Worm (Caenorhabditis elegans) whole organism, young adult: ENCODE measurements around the gene C01G6.3.
A peak's percentile ranks its signal among the peaks of the same experiment; 100 is the strongest.

Source experiments
- B0019.2 ChIP-seq: fragments of 200-800 bp; sonication (Bioruptor generic); conservative IDR thresholded peaks from 2 replicates; pipeline ENCODE4 v1.3.6; 2022; ENCODE audit warnings: missing genetic modification reagents, missing genetic modification characterization, missing compliant biosample characterization
- B0336.3 ChIP-seq: fragments of 200-800 bp; sonication (Bioruptor generic); IDR thresholded peaks from 2 replicates; pipeline ENCODE4 v1.3.6; 2022; ENCODE audit warnings: missing genetic modification characterization, missing compliant biosample characterization
- C06A6.2 ChIP-seq: fragments of 200-800 bp; sonication (Bioruptor generic); conservative IDR thresholded peaks from 2 replicates; pipeline ENCODE4 v1.3.6; 2022; ENCODE audit warnings: missing genetic modification characterization, missing compliant biosample characterization
- C17E4.6 ChIP-seq: fragments of 200-800 bp; sonication (Bioruptor generic); IDR thresholded peaks from 2 replicates; pipeline ENCODE4 v1.3.6; 2022; ENCODE audit warnings: missing genetic modification reagents, missing genetic modification characterization, missing compliant biosample characterization
- D2030.7 ChIP-seq: fragments of 200-800 bp; sonication (Bioruptor generic); IDR thresholded peaks from 2 replicates; pipeline ENCODE4 v1.3.6; 2022; ENCODE audit warnings: missing genetic modification reagents, missing genetic modification characterization, missing compliant biosample characterization
- F23B12.7 ChIP-seq: sonication (generic microtip); optimal IDR thresholded peaks from 2 replicates; lab custom pipeline; 2017; ENCODE audit warnings: missing genetic modification characterization, mild to moderate bottlenecking, missing compliant biosample characterization, antibody characterized with exemption, moderate library complexity; ENCODE audit not compliant: insufficient read depth
- T07F8.4 ChIP-seq: sonication (generic microtip); optimal IDR thresholded peaks from 2 replicates; lab custom pipeline; 2016; ENCODE audit warnings: mild to moderate bottlenecking, missing genetic modification characterization, moderate library complexity, missing compliant biosample characterization
- Y67H2A.10 ChIP-seq: fragments of 200-800 bp; sonication (Bioruptor generic); conservative IDR thresholded peaks from 2 replicates; pipeline ENCODE4 v1.3.6; 2022; ENCODE audit warnings: missing genetic modification reagents, missing genetic modification characterization, missing compliant biosample characterization
- Y95B8A.8 ChIP-seq: fragments of 200-800 bp; sonication (Bioruptor generic); IDR thresholded peaks from 2 replicates; pipeline ENCODE4 v1.3.6; 2022; ENCODE audit warnings: missing genetic modification reagents, missing genetic modification characterization, missing compliant biosample characterization
- athp-1 ChIP-seq: sonication (generic microtip); optimal IDR thresholded peaks from 2 replicates; lab custom pipeline; 2017; ENCODE audit warnings: mild to moderate bottlenecking, missing genetic modification characterization, missing compliant biosample characterization
- ceh-27 ChIP-seq: fragments of 200-800 bp; sonication (Bioruptor generic); optimal IDR thresholded peaks from 2 replicates; lab custom pipeline; 2018; ENCODE audit warnings: mild to moderate bottlenecking, missing genetic modification characterization, moderate library complexity, missing compliant biosample characterization
- ceh-58 ChIP-seq: fragments of 200-800 bp; sonication (Bioruptor generic); IDR thresholded peaks from 2 replicates; pipeline ENCODE4 v1.3.6; 2022; ENCODE audit warnings: missing genetic modification characterization, missing compliant biosample characterization
- chd-7 ChIP-seq: sonication (generic microtip); optimal IDR thresholded peaks from 2 replicates; lab custom pipeline; 2016; ENCODE audit warnings: mild to moderate bottlenecking, missing genetic modification characterization, moderate library complexity, missing compliant biosample characterization
- die-1 ChIP-seq: sonication (generic microtip); optimal IDR thresholded peaks from 2 replicates; lab custom pipeline; 2016; ENCODE audit warnings: missing genotype, mild to moderate bottlenecking, missing genetic modification characterization, missing compliant biosample characterization
- dpff-1 ChIP-seq: sonication (generic microtip); optimal IDR thresholded peaks from 2 replicates; lab custom pipeline; 2017; ENCODE audit warnings: mild to moderate bottlenecking, missing genetic modification characterization, missing compliant biosample characterization
- dpl-1 ChIP-seq: fragments of 150-350 bp; optimal IDR thresholded peaks from 2 replicates; lab custom pipeline; 2014; ENCODE audit warnings: missing biosample characterization, missing genetic modification reagents, missing genetic modification characterization
- ets-4 ChIP-seq: fragments of 200-800 bp; sonication (Bioruptor generic); optimal IDR thresholded peaks from 2 replicates; lab custom pipeline; 2018; ENCODE audit warnings: mild to moderate bottlenecking, missing genetic modification characterization, missing compliant biosample characterization
- hlh-26 ChIP-seq: fragments of 200-800 bp; sonication (Bioruptor generic); conservative IDR thresholded peaks from 2 replicates; pipeline ENCODE4 v1.3.6; 2022; ENCODE audit warnings: missing genetic modification reagents, missing genetic modification characterization, missing compliant biosample characterization
- hmg-1.2 ChIP-seq: fragments of 200-800 bp; sonication (Bioruptor generic); IDR thresholded peaks from 2 replicates; pipeline ENCODE4 v1.3.6; 2022; ENCODE audit warnings: missing genetic modification reagents, missing genetic modification characterization, missing compliant biosample characterization
- hrde-1 ChIP-seq: sonication (generic microtip); optimal IDR thresholded peaks from 2 replicates; lab custom pipeline; 2016; ENCODE audit warnings: missing genetic modification characterization, mild to moderate bottlenecking, missing compliant biosample characterization, moderate library complexity, missing genotype, missing genetic modification reagents, borderline replicate concordance
- let-526 ChIP-seq: fragments of 200-800 bp; sonication (Bioruptor generic); IDR thresholded peaks from 2 replicates; pipeline ENCODE4 v1.3.6; 2022; ENCODE audit warnings: missing genetic modification reagents, missing genetic modification characterization, missing compliant biosample characterization
- lin-35 ChIP-seq, 3 experiments: fragments of 150-350 bp in 2 of 3; sonication (generic microtip) in 1 of 3; optimal IDR thresholded peaks; 2 replicates each; lab custom pipeline; 2014 to 2018; ENCODE audit warnings: missing biosample characterization in 3 of 3, missing genetic modification characterization in 3 of 3, missing genetic modification reagents in 3 of 3
- lin-54 ChIP-seq: fragments of 200-800 bp; sonication (Bioruptor generic); optimal IDR thresholded peaks from 2 replicates; lab custom pipeline; 2018; ENCODE audit warnings: mild to moderate bottlenecking, missing genetic modification characterization, missing compliant biosample characterization
- madf-8 ChIP-seq: fragments of 200-800 bp; sonication (Bioruptor generic); conservative IDR thresholded peaks from 2 replicates; pipeline ENCODE4 v1.3.6; 2022; ENCODE audit warnings: missing genetic modification reagents, missing genetic modification characterization, missing compliant biosample characterization
- mcd-1 ChIP-seq: fragments of 200-800 bp; sonication (Bioruptor generic); IDR thresholded peaks from 2 replicates; pipeline ENCODE4 v1.3.6; 2022; ENCODE audit warnings: missing genetic modification reagents, missing genetic modification characterization, missing compliant biosample characterization
- mes-4 ChIP-seq: sonication (generic microtip); optimal IDR thresholded peaks from 2 replicates; lab custom pipeline; 2016; ENCODE audit warnings: missing genotype, missing genetic modification characterization, missing compliant biosample characterization
- nfyb-1 ChIP-seq: fragments of 200-800 bp; sonication (Bioruptor generic); IDR thresholded peaks from 2 replicates; pipeline ENCODE4 v1.3.6; 2022; ENCODE audit warnings: missing genetic modification reagents, missing genetic modification characterization, missing compliant biosample characterization
- nhr-120 ChIP-seq: fragments of 200-800 bp; sonication (Bioruptor generic); IDR thresholded peaks from 2 replicates; pipeline ENCODE4 v1.3.6; 2022; ENCODE audit warnings: missing genetic modification characterization, missing compliant biosample characterization
- repo-1 ChIP-seq: sonication (generic microtip); optimal IDR thresholded peaks from 2 replicates; lab custom pipeline; 2017; ENCODE audit warnings: mild to moderate bottlenecking, missing genetic modification characterization, missing compliant biosample characterization
- somi-1 ChIP-seq: fragments of 200-800 bp; sonication (Bioruptor generic); optimal IDR thresholded peaks from 2 replicates; lab custom pipeline; 2018; ENCODE audit warnings: mild to moderate bottlenecking, missing genetic modification characterization, missing compliant biosample characterization
- tbp1 ChIP-seq: fragments of 200-800 bp; sonication (Bioruptor generic); optimal IDR thresholded peaks from 2 replicates; lab custom pipeline; 2018; ENCODE audit warnings: mild to moderate bottlenecking, missing genetic modification characterization, missing compliant biosample characterization
- unc-62 ChIP-seq: fragments of 150-350 bp; optimal IDR thresholded peaks from 2 replicates; lab custom pipeline; 2014; ENCODE audit warnings: missing biosample characterization, missing genetic modification reagents, missing genetic modification characterization
- zfh-2 ChIP-seq: fragments of 200-800 bp; sonication (Bioruptor generic); conservative IDR thresholded peaks from 2 replicates; pipeline ENCODE4 v1.3.6; 2022; ENCODE audit warnings: missing genetic modification reagents, missing genetic modification characterization, missing compliant biosample characterization

C01G6.3 gene

ce11 chrII:9262845-9263402 lies 6.8 kb upstream of the C01G6.3 start:
- 0 out of 2 replicates have a peak, but pooled peaks have one; percentile 9 for TF ChIP-seq zfh-2 (GFP tag; lab: Robert Waterston, UW)
- no peak for TF ChIP-seq unc-62 (GFP tag; lab: Kevin White, UChicago)

- TF ChIP-seq Y95B8A.8 (GFP tag; lab: Robert Waterston, UW) (no peak), mes-4 (tag; lab: Kevin White, UChicago) (no peak), zfh-2 (GFP tag; lab: Robert Waterston, UW) (no peak), lin-35 (GFP tag; optimal IDR thresholded peaks at IDR 0.05; lab: Kevin White, UChicago) (no peak)
These were observed 5.9 kb upstream of the C01G6.3 start for ce11 chrII:9263784-9264183.

ce11 chrII:9264689-9265278 lies 4.9 kb upstream of the C01G6.3 start:
- TF ChIP-seq dpff-1 (tag; lab: Kevin White, UChicago) (no peak), ets-4 (no peak), die-1 (tag; lab: Kevin White, UChicago) (no peak), C17E4.6 (GFP tag; lab: Robert Waterston, UW) (no peak), dpl-1 (no peak), chd-7 (no peak), C06A6.2 (GFP tag; lab: Robert Waterston, UW) (no peak), somi-1 (GFP tag; lab: Kevin White, UChicago) (no peak), hlh-26 (GFP tag; lab: Robert Waterston, UW) (no peak), athp-1 (tag; lab: Kevin White, UChicago) (no peak), F23B12.7 (no peak), Y95B8A.8 (GFP tag; lab: Robert Waterston, UW) (no peak), tbp1 (GFP tag; lab: Kevin White, UChicago) (no peak), lin-35 (GFP tag; optimal IDR thresholded peaks at IDR 0.05; lab: Kevin White, UChicago) (no peak), ceh-58 (GFP tag; lab: Robert Waterston, UW) (no peak), hrde-1 (tag; lab: Kevin White, UChicago) (no peak), T07F8.4 (no peak), madf-8 (GFP tag; lab: Robert Waterston, UW) (no peak)
- TF ChIP-seq, all 124 proteins: peak for 0

- TF ChIP-seq mcd-1 (GFP tag; lab: Robert Waterston, UW) (no peak), B0019.2 (GFP tag; lab: Robert Waterston, UW) (no peak), die-1 (tag; lab: Kevin White, UChicago) (no peak), Y67H2A.10 (GFP tag; lab: Robert Waterston, UW) (no peak), hmg-1.2 (no peak), nfyb-1 (GFP tag; lab: Robert Waterston, UW) (no peak), let-526 (GFP tag; lab: Robert Waterston, UW) (no peak), dpff-1 (tag; lab: Kevin White, UChicago) (no peak)
These were observed 4.0 kb upstream of the C01G6.3 start for ce11 chrII:9265705-9266104.

ce11 chrII:9266252-9266651 lies 3.4 kb upstream of the C01G6.3 start:
- TF ChIP-seq lin-54 (GFP tag; lab: Kevin White, UChicago) (no peak), B0336.3 (GFP tag; lab: Robert Waterston, UW) (no peak), D2030.7 (no peak), nhr-120 (no peak), repo-1 (no peak), ceh-27 (GFP tag; lab: Kevin White, UChicago) (no peak)
